Fruit fly (Drosophila melanogaster) whole organism, embryonic: ENCODE data around the gene Pdfr.

ENCODE experiments used
- Awh ChIP-seq: fragments of 200-800 bp; sonication (Bioruptor generic); IDR thresholded peaks from 2 replicates; pipeline ENCODE4, ENCODE4 v1.3.6; 2022; ENCODE audit warnings: missing biosample characterization, missing genetic modification characterization
- BtbVII ChIP-seq: fragments of 200-800 bp; sonication (Bioruptor generic); optimal IDR thresholded peaks from 3 replicates; lab custom pipeline; 2017; ENCODE audit warnings: missing biosample characterization, mild to moderate bottlenecking, missing genetic modification characterization
- Bteb2 ChIP-seq: fragments of 200-800 bp; sonication (Bioruptor generic); optimal IDR thresholded peaks from 2 replicates; lab custom pipeline; 2016; ENCODE audit warnings: missing biosample characterization, missing genetic modification characterization
- CG10565 ChIP-seq: fragments of 200-800 bp; sonication (Bioruptor generic); optimal IDR thresholded peaks from 3 replicates; lab custom pipeline; 2016; ENCODE audit warnings: missing biosample characterization, mild to moderate bottlenecking, missing genetic modification characterization
- CG10979 ChIP-seq: fragments of 200-800 bp; sonication (Bioruptor generic); optimal IDR thresholded peaks from 2 replicates; lab custom pipeline; 2018; ENCODE audit warnings: missing biosample characterization, mild to moderate bottlenecking, missing genetic modification characterization, moderate library complexity
- CG12104 ChIP-seq: fragments of 200-800 bp; sonication (Bioruptor generic); optimal IDR thresholded peaks from 3 replicates; lab custom pipeline; 2016; ENCODE audit warnings: missing biosample characterization, missing genetic modification characterization
- CG12219 ChIP-seq: fragments of 200-800 bp; sonication (Bioruptor generic); optimal IDR thresholded peaks from 3 replicates; lab custom pipeline; 2018; ENCODE audit warnings: missing biosample characterization, mild to moderate bottlenecking, missing genetic modification characterization
- CG12942 ChIP-seq: fragments of 200-800 bp; sonication (Bioruptor generic); optimal IDR thresholded peaks from 3 replicates; lab custom pipeline; 2016; ENCODE audit warnings: missing biosample characterization, missing genetic modification characterization
- CG17612 ChIP-seq: fragments of 200-800 bp; sonication (Bioruptor generic); IDR thresholded peaks from 2 replicates; pipeline ENCODE4 v1.3.6; 2022; ENCODE audit warnings: missing biosample characterization, missing genetic modification characterization
- CG2712 ChIP-seq: fragments of 200-800 bp; optimal IDR thresholded peaks from 3 replicates; lab custom pipeline; 2019; ENCODE audit warnings: missing biosample characterization, mild to moderate bottlenecking, missing genetic modification characterization, moderate library complexity
- CG2889 ChIP-seq: fragments of 200-800 bp; sonication (Bioruptor generic); IDR thresholded peaks from 3 replicates; pipeline ENCODE4 v1.3.6; 2022; ENCODE audit warnings: missing biosample characterization, missing genetic modification characterization
- CG30020 ChIP-seq: fragments of 200-800 bp; optimal IDR thresholded peaks from 2 replicates; lab custom pipeline; 2019; ENCODE audit warnings: missing biosample characterization, mild to moderate bottlenecking, missing genetic modification characterization, moderate library complexity
- CG31365 ChIP-seq: fragments of 200-800 bp; sonication (Bioruptor generic); optimal IDR thresholded peaks from 2 replicates; lab custom pipeline; 2018; ENCODE audit warnings: missing biosample characterization, mild to moderate bottlenecking, missing genetic modification characterization
- CG42726 ChIP-seq: fragments of 200-800 bp; sonication (Bioruptor generic); IDR thresholded peaks from 2 replicates; pipeline ENCODE4 v1.3.6; 2022; ENCODE audit warnings: missing biosample characterization, missing genetic modification characterization; ENCODE audit not compliant: partially characterized antibody
- CG9215 ChIP-seq: fragments of 200-800 bp; sonication (Bioruptor generic); IDR thresholded peaks from 2 replicates; pipeline ENCODE4 v1.3.6; 2022; ENCODE audit warnings: missing biosample characterization, missing genetic modification characterization
- CoRest ChIP-seq: fragments of 200-800 bp; sonication (Bioruptor generic); optimal IDR thresholded peaks from 3 replicates; lab custom pipeline; 2018; ENCODE audit warnings: missing biosample characterization, mild to moderate bottlenecking, missing genetic modification characterization, moderate library complexity
- E2f2 ChIP-seq: fragments of 200-800 bp; sonication (Bioruptor generic); IDR thresholded peaks from 2 replicates; pipeline ENCODE4 v1.3.6; 2022; ENCODE audit warnings: missing biosample characterization, missing genetic modification characterization
- ERR ChIP-seq: fragments of 200-800 bp; sonication (Bioruptor generic); optimal IDR thresholded peaks from 2 replicates; lab custom pipeline; 2016; ENCODE audit warnings: missing biosample characterization, missing genetic modification characterization
- Eip74EF ChIP-seq, 2 experiments: fragments of 200-800 bp in 1 of 2; fragments of >200 bp in 1 of 2; sonication (Bioruptor generic) in 1 of 2; optimal IDR thresholded peaks; 2 replicates each; lab custom pipeline; 2017 to 2019; ENCODE audit warnings: missing biosample characterization in 2 of 2, missing genetic modification characterization in 2 of 2, mild to moderate bottlenecking in 1 of 2, moderate library complexity in 1 of 2
- HLHmδ ChIP-seq: fragments of 200-800 bp; sonication (Bioruptor generic); optimal IDR thresholded peaks from 2 replicates; lab custom pipeline; 2018; ENCODE audit warnings: missing biosample characterization, mild to moderate bottlenecking, missing genetic modification characterization, moderate library complexity
- HmgZ ChIP-seq: fragments of 200-800 bp; sonication (Bioruptor generic); optimal IDR thresholded peaks from 2 replicates; lab custom pipeline; 2018; ENCODE audit warnings: missing biosample characterization, mild to moderate bottlenecking, missing genetic modification characterization
- MESR4 ChIP-seq: fragments of 200-800 bp; sonication (Bioruptor generic); optimal IDR thresholded peaks from 2 replicates; lab custom pipeline; 2018; ENCODE audit warnings: missing biosample characterization, mild to moderate bottlenecking, missing genetic modification characterization, moderate library complexity
- MTF-1 ChIP-seq: fragments of 200-800 bp; sonication (Bioruptor generic); optimal IDR thresholded peaks from 2 replicates; lab custom pipeline; 2018; ENCODE audit warnings: missing biosample characterization, mild to moderate bottlenecking, missing genetic modification characterization, borderline replicate concordance
- Mad ChIP-seq: fragments of 200-800 bp; sonication (Bioruptor generic); optimal IDR thresholded peaks from 2 replicates; lab custom pipeline; 2016; ENCODE audit warnings: missing biosample characterization, missing genetic modification characterization
- Meics ChIP-seq: fragments of 200-800 bp; sonication (Bioruptor generic); optimal IDR thresholded peaks from 2 replicates; lab custom pipeline; 2017; ENCODE audit warnings: missing biosample characterization, mild to moderate bottlenecking, missing genetic modification characterization
- Mrtf ChIP-seq: fragments of 200-800 bp; sonication (Bioruptor generic); IDR thresholded peaks from 3 replicates; pipeline ENCODE4 v1.3.6; 2022; ENCODE audit warnings: missing biosample characterization, missing genetic modification characterization
- NK7.1 ChIP-seq: fragments of 200-800 bp; sonication (Bioruptor generic); optimal IDR thresholded peaks from 3 replicates; lab custom pipeline; 2016; ENCODE audit warnings: missing biosample characterization, missing genetic modification characterization
- Neu2 ChIP-seq: fragments of 200-800 bp; sonication (Bioruptor generic); optimal IDR thresholded peaks from 3 replicates; lab custom pipeline; 2016; ENCODE audit warnings: missing biosample characterization, missing genetic modification characterization, borderline replicate concordance
- Nf-YB ChIP-seq: fragments of 200-800 bp; sonication (Bioruptor generic); optimal IDR thresholded peaks from 3 replicates; lab custom pipeline; 2019; ENCODE audit warnings: missing biosample characterization, mild to moderate bottlenecking, missing genetic modification characterization, moderate library complexity
- Optix ChIP-seq: fragments of 200-800 bp; sonication (Bioruptor generic); IDR thresholded peaks from 3 replicates; pipeline ENCODE4 v1.3.6; 2022; ENCODE audit warnings: missing biosample characterization, missing genetic modification characterization
- Pdp1 ChIP-seq, 2 experiments: fragments of 200-800 bp; sonication (Bioruptor generic); optimal IDR thresholded peaks; 3 replicates each; lab custom pipeline; 2016; ENCODE audit warnings: missing biosample characterization in 2 of 2, missing genetic modification characterization in 2 of 2, mild to moderate bottlenecking in 1 of 2, moderate library complexity in 1 of 2
- Usf ChIP-seq: fragments of 200-800 bp; sonication (Bioruptor generic); optimal IDR thresholded peaks from 2 replicates; lab custom pipeline; 2017; ENCODE audit warnings: missing genotype, missing biosample characterization, missing genetic modification characterization
- Xrp1 ChIP-seq: fragments of 200-800 bp; sonication (Bioruptor generic); IDR thresholded peaks from 2 replicates; pipeline ENCODE4 v1.3.6; 2022; ENCODE audit warnings: missing biosample characterization, missing genetic modification characterization
- YL-1 ChIP-seq: fragments of 200-800 bp; sonication (Bioruptor generic); optimal IDR thresholded peaks from 3 replicates; lab custom pipeline; 2017; ENCODE audit warnings: missing biosample characterization, mild to moderate bottlenecking, missing genetic modification characterization
- emc ChIP-seq: fragments of 200-800 bp; sonication (Bioruptor generic); optimal IDR thresholded peaks from 2 replicates; lab custom pipeline; 2016; ENCODE audit warnings: missing biosample characterization, missing genetic modification characterization
- esg ChIP-seq: fragments of 200-800 bp; sonication (Bioruptor generic); conservative IDR thresholded peaks from 2 replicates; pipeline ENCODE4 v1.3.6; 2022; ENCODE audit warnings: missing biosample characterization, missing genetic modification characterization
- fd96Cb ChIP-seq: fragments of 200-800 bp; sonication (Bioruptor generic); optimal IDR thresholded peaks from 2 replicates; lab custom pipeline; 2018; ENCODE audit warnings: missing biosample characterization, mild to moderate bottlenecking, missing genetic modification characterization, moderate library complexity
- gcm ChIP-seq: fragments of 200-800 bp; sonication (Bioruptor generic); optimal IDR thresholded peaks from 2 replicates; lab custom pipeline; 2019; ENCODE audit warnings: missing biosample characterization, mild to moderate bottlenecking, missing genetic modification characterization, moderate library complexity
- ind ChIP-seq: fragments of 200-800 bp; sonication (Bioruptor generic); optimal IDR thresholded peaks from 3 replicates; lab custom pipeline; 2016; ENCODE audit warnings: missing biosample characterization, missing genetic modification characterization
- nau ChIP-seq: fragments of 200-800 bp; sonication (Bioruptor generic); optimal IDR thresholded peaks from 3 replicates; lab custom pipeline; 2017; ENCODE audit warnings: missing biosample characterization, mild to moderate bottlenecking, missing genetic modification characterization, missing genetic modification reagents
- prd ChIP-seq, 3 experiments: fragments of >200 bp in 2 of 3; fragments of 200-800 bp in 1 of 3; sonication (Bioruptor generic) in 1 of 3; optimal IDR thresholded peaks in 2 of 3; IDR thresholded peaks in 1 of 3; 2 replicates in 2 of 3; 3 replicates in 1 of 3; pipeline versions ENCODE4 v1.3.6 to Lab custom; 2017 to 2022; ENCODE audit warnings: missing biosample characterization in 1 of 3, missing genetic modification characterization in 1 of 3
- psq ChIP-seq: fragments of 200-800 bp; sonication (Bioruptor generic); optimal IDR thresholded peaks from 2 replicates; lab custom pipeline; 2017; ENCODE audit warnings: missing biosample characterization, missing genetic modification characterization
- sc ChIP-seq, 3 experiments: fragments of >200 bp in 2 of 3; fragments of 200-800 bp in 1 of 3; sonication (Bioruptor generic) in 1 of 3; optimal IDR thresholded peaks; 2 replicates in 2 of 3; 3 replicates in 1 of 3; lab custom pipeline; 2017; ENCODE audit warnings: mild to moderate bottlenecking in 1 of 3, missing biosample characterization in 1 of 3, missing genetic modification characterization in 1 of 3, missing genetic modification reagents in 1 of 3
- sd ChIP-seq: fragments of 200-800 bp; sonication (Bioruptor generic); optimal IDR thresholded peaks from 3 replicates; lab custom pipeline; 2018; ENCODE audit warnings: missing biosample characterization, mild to moderate bottlenecking, missing genetic modification characterization, moderate library complexity
- seq ChIP-seq: fragments of 200-800 bp; sonication (Bioruptor generic); IDR thresholded peaks from 2 replicates; pipeline ENCODE4 v1.3.6; 2022; ENCODE audit warnings: missing biosample characterization, missing genetic modification characterization
- sug ChIP-seq: fragments of 200-800 bp; optimal IDR thresholded peaks from 2 replicates; lab custom pipeline; 2019; ENCODE audit warnings: missing biosample characterization, mild to moderate bottlenecking, missing genetic modification characterization, moderate library complexity
- unc-4 ChIP-seq: fragments of 200-800 bp; sonication (Bioruptor generic); IDR thresholded peaks from 2 replicates; pipeline ENCODE4 v1.3.6; 2022; ENCODE audit warnings: missing biosample characterization, missing genetic modification characterization; ENCODE audit not compliant: partially characterized antibody
- vvl ChIP-seq: fragments of 200-800 bp; sonication (Bioruptor generic); IDR thresholded peaks from 2 replicates; pipeline ENCODE4 v1.3.6; 2022; ENCODE audit warnings: missing biosample characterization, missing genetic modification characterization
- zen2 ChIP-seq: fragments of 200-800 bp; sonication (Bioruptor generic); IDR thresholded peaks from 3 replicates; pipeline ENCODE4 v1.3.6; 2022; ENCODE audit warnings: missing biosample characterization, missing genetic modification characterization; ENCODE audit not compliant: partially characterized antibody

The Pdfr gene

dm6 chrX:2619651-2620050, 67.6 kb downstream of the Pdfr start, which contains the start of the genes Tsp3A and Seipin (continued):
- peak; percentile 59 for TF ChIP-seq MTF-1 (GFP tag; lab: Kevin White, UChicago)
- peak; percentile 78 for TF ChIP-seq Mad (GFP tag; lab: Kevin White, UChicago)
- peak; percentile 82 for TF ChIP-seq ERR (GFP tag; lab: Kevin White, UChicago)
- TF ChIP-seq CoRest (tag; lab: Kevin White, UChicago) = peak; percentile 82
- peak; percentile 45 for TF ChIP-seq Nf-YB (GFP tag; lab: Kevin White, UChicago)
- peak; percentile 62 for TF ChIP-seq CG12104 (GFP tag; lab: Kevin White, UChicago)
- TF ChIP-seq Eip74EF (GFP tag; optimal IDR thresholded peaks at IDR 0.05; lab: Kevin White, UChicago) = peak in 1 of 2 experiments; percentile 70
- no peak for TF ChIP-seq Neu2 (GFP tag; lab: Kevin White, UChicago)
- TF ChIP-seq MESR4 (GFP tag; lab: Kevin White, UChicago) = peak; percentile 51
- TF ChIP-seq CG30020 (tag; lab: Kevin White, UChicago) = peak; percentile 37
- TF ChIP-seq sug = peak; percentile 85
- no peak for TF ChIP-seq CG42726 (GFP tag; lab: Robert Waterston, UW)
- peak; percentile 78 for TF ChIP-seq CG9215 (GFP tag; lab: Robert Waterston, UW)
- peak; percentile 89 for TF ChIP-seq BtbVII
- peak; percentile 87 for TF ChIP-seq Mrtf (GFP tag; lab: Robert Waterston, UW)
- peak; percentile 71 for TF ChIP-seq E2f2 (GFP tag; lab: Robert Waterston, UW)
- TF ChIP-seq prd (optimal IDR thresholded peaks at IDR 0.05; lab: Kevin White, UChicago) = no peak
- TF ChIP-seq prd (GFP tag; IDR thresholded peaks at IDR 0.05; lab: Robert Waterston, UW) = peak; percentile 88
- TF ChIP-seq vvl = peak; percentile 94
- peak; percentile 83 for TF ChIP-seq CG12219 (GFP tag; lab: Kevin White, UChicago)
- TF ChIP-seq Pdp1 (GFP tag; optimal IDR thresholded peaks at IDR 0.05; lab: Kevin White, UChicago) = peak; percentile 75 to 84
- TF ChIP-seq gcm = peak; percentile 67
- peak; percentile 73 for TF ChIP-seq CG17612
- TF ChIP-seq Xrp1 (GFP tag; lab: Robert Waterston, UW) = peak; percentile 89
- peak; percentile 87 for TF ChIP-seq Awh
- no peak for TF ChIP-seq nau
- peak; percentile 75 for TF ChIP-seq esg (GFP tag; lab: Robert Waterston, UW)
- TF ChIP-seq zen2 (GFP tag; lab: Robert Waterston, UW) = peak; percentile 16; the same call in 1 of the 3 replicates
- TF ChIP-seq CG10979 (tag; lab: Kevin White, UChicago) = peak; percentile 70
- TF ChIP-seq Meics (GFP tag; lab: Kevin White, UChicago) = peak; percentile 92
- no peak for TF ChIP-seq sc (optimal IDR thresholded peaks at IDR 0.05; lab: Kevin White, UChicago)
- no peak for TF ChIP-seq sc (GFP tag; optimal IDR thresholded peaks at IDR 0.05; lab: Kevin White, UChicago)
- peak; percentile 77 for TF ChIP-seq CG2712
- peak; percentile 96 for TF ChIP-seq CG2889 (GFP tag; lab: Robert Waterston, UW)
- TF ChIP-seq Bteb2 (GFP tag; lab: Kevin White, UChicago) = peak; percentile 68
- peak; percentile 75 for TF ChIP-seq emc (GFP tag; lab: Kevin White, UChicago)
- peak; percentile 57 for TF ChIP-seq unc-4 (GFP tag; lab: Robert Waterston, UW)
- TF ChIP-seq ind (GFP tag; lab: Kevin White, UChicago) = peak; percentile 86
- peak; percentile 70 for TF ChIP-seq fd96Cb (tag; lab: Kevin White, UChicago)
- TF ChIP-seq HLHmδ (GFP tag; lab: Kevin White, UChicago) = no peak
- TF ChIP-seq Usf (GFP tag; lab: Kevin White, UChicago) = peak; percentile 65
- TF ChIP-seq CG31365 (tag; lab: Kevin White, UChicago) = peak; percentile 80
- peak; percentile 84 for TF ChIP-seq seq (GFP tag; lab: Robert Waterston, UW)
- peak; percentile 88 for TF ChIP-seq HmgZ
- TF ChIP-seq CG10565 (GFP tag; lab: Kevin White, UChicago) = no peak
- TF ChIP-seq NK7.1 (GFP tag; lab: Kevin White, UChicago) = peak; percentile 74
- peak; percentile 25 for TF ChIP-seq YL-1 (GFP tag; lab: Kevin White, UChicago)
- peak; percentile 73 for TF ChIP-seq CG12942
- TF ChIP-seq sd (tag; lab: Kevin White, UChicago) = no peak
- peak; percentile 4 for TF ChIP-seq psq (GFP tag; lab: Kevin White, UChicago)
- peak; percentile 82 for TF ChIP-seq Optix (GFP tag; lab: Robert Waterston, UW)
